Worm (Caenorhabditis elegans): ENCODE measurements around the gene cox-18.
A peak's percentile ranks its signal among the peaks of the same experiment; 100 is the strongest.

cox-18 gene

DNA sequence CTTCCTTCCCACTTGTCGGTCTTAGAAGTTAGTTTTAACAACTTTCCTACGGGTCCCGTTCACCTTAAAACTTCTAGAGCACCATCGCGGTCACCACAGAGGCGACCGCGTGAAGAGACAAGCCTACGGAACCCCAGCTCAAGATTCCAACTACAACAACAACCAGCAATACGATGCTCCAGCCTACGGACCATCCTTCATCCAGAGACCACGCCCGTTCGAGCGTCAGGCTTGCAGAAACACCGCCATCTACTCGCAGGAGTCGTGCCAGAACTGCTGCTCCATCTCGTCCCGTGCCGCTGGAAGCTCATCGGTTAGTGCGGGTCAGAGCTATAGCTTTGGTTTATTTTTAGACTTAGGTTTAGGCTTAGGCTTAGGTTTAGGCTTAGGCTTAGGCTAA lies 30.6 kb downstream of the cox-18 start:
- no peak for TF ChIP-seq skn-1 (tag; optimal IDR thresholded peaks at IDR 0.05)
- TF ChIP-seq nhr-6 (tag; optimal IDR thresholded peaks at IDR 0.05), result no peak
- no peak for TF ChIP-seq R02D3.7 (tag; optimal IDR thresholded peaks at IDR 0.05)
- no peak for TF ChIP-seq alr-1 (tag; optimal IDR thresholded peaks at IDR 0.05)
- TF ChIP-seq elt-3 (tag; optimal IDR thresholded peaks at IDR 0.05), result no peak
- TF ChIP-seq ZK546.5 (tag; optimal IDR thresholded peaks at IDR 0.05), result no peak
- TF ChIP-seq fos-1 (tag; optimal IDR thresholded peaks at IDR 0.05), result no peak
- TF ChIP-seq lsy-2 (tag; optimal IDR thresholded peaks at IDR 0.05), result no peak
- no peak for TF ChIP-seq sma-3 (GFP tag; optimal IDR thresholded peaks at IDR 0.05)
- TF ChIP-seq nhr-237 (tag; optimal IDR thresholded peaks at IDR 0.05), result no peak
- no peak for TF ChIP-seq sem-4 (tag; optimal IDR thresholded peaks at IDR 0.05)
- TF ChIP-seq unc-39 (tag; optimal IDR thresholded peaks at IDR 0.05), result no peak
- TF ChIP-seq lin-11 (tag; optimal IDR thresholded peaks at IDR 0.05), result no peak
- TF ChIP-seq zag-1 (tag; optimal IDR thresholded peaks at IDR 0.05), result no peak
- no peak for TF ChIP-seq blmp-1 (tag; optimal IDR thresholded peaks at IDR 0.05; ENCODE audit: insufficient read depth)
- no peak for TF ChIP-seq snpc-4 (tag; optimal IDR thresholded peaks at IDR 0.05)
- TF ChIP-seq ztf-11 (tag; optimal IDR thresholded peaks at IDR 0.05), result no peak

DNA sequence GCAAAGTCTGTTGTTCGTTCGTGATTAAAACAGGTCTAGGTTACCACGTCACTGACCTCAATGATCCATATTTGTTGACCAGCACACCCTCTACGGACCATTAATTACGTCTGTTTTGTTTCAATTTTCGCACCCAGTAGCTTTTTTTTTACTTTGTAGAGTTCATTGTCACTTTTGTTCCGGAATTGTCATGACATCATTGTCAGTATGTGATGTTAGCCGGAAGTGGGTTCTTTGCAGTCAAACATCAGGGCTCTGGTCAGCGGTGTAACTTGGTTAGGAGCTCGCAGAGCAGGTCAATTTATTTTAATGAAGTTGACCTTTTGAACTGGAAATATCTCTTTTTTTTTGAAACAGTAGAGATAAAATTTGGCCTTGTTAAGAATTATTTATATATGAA lies 39.4 kb downstream of the cox-18 start, which contains the start of gene C44B12.6:
C44B12.6 (minus strand) TSS at position 101 of the 400 bp plus-strand sequence.
- TF ChIP-seq ceh-16 (tag; optimal IDR thresholded peaks at IDR 0.05) (no peak), nhr-10 (tag; optimal IDR thresholded peaks at IDR 0.05) (no peak), skn-1 (tag; optimal IDR thresholded peaks at IDR 0.05) (no peak), mbf-1 (tag; optimal IDR thresholded peaks at IDR 0.05) (no peak), ztf-11 (tag; optimal IDR thresholded peaks at IDR 0.05) (no peak), crh-2 (tag; optimal IDR thresholded peaks at IDR 0.05) (no peak), lin-39 (tag; optimal IDR thresholded peaks at IDR 0.05) (no peak), gmeb-1 (tag; optimal IDR thresholded peaks at IDR 0.05) (no peak), ztf-1 (GFP tag; conservative IDR thresholded peaks at IDR 0.05) (no peak), nhr-77 (tag; optimal IDR thresholded peaks at IDR 0.05) (no peak), dmd-4 (tag; optimal IDR thresholded peaks at IDR 0.05) (no peak), aly-2 (tag; optimal IDR thresholded peaks at IDR 0.05) (no peak)

DNA sequence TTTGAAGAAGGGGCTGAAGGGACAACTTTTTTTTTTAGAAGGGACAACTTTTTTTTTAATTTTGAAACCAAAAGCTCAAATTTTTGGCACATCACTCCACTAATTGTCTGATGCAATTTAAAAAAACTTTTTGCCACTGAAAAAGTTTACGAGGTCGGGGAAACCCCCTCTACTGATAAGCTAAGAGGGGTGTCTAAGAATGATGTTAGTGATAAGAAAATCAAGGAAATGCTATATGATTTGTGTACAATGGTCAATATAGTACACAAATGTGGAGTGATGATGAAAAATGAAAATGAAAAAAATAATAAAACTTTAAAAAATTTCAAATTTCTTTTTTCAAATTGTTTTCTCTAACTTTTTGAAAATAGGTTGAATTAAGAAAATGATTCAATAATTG lies 50.3 kb downstream of the cox-18 start:
- TF ChIP-seq F13H6.1 (tag; optimal IDR thresholded peaks at IDR 0.05) (peak; percentile 6), fos-1 (tag; optimal IDR thresholded peaks at IDR 0.05) (peak; percentile 79), Y55F3AM.14 (GFP tag; optimal IDR thresholded peaks at IDR 0.05) (no peak), crh-2 (tag; optimal IDR thresholded peaks at IDR 0.05) (peak; percentile 18), sma-9 (GFP tag; optimal IDR thresholded peaks at IDR 0.05) (peak; percentile 79), sma-9 (tag; optimal IDR thresholded peaks at IDR 0.05) (no peak)

DNA sequence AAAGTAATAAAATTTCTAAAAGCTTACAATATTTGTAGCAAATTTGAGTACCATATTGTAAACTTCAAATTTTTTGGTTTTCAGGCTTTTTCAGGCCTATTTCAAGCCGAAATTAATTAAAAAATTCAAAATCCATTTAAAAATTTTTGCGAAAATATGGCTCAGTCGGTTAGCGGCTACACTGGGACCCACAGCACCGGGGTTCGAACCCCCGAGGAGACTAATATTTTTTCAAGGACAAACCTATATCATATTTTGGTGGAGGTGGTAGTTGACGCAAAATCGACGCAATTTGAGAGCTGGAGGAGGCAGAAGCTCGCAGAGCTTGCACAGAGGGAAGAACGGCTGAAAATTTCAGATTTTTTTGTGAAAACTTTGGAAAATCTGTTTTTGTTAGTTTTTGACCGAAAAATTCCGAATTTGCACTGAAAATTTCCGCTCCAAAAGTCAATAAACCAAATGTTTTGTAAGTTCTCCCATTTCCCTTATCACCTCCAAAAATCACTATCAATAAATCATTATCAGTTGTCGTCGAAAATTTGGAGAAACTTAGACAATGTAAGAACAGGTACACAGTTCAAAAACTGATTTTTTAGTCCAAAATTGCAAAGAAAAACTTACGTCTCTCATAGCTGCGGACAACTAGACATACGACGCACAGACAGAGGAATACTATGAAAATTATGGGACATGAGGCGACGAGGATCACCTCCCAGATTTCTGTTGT lies 51.3 kb downstream of the cox-18 start:
- TF ChIP-seq alr-1 (tag; optimal IDR thresholded peaks at IDR 0.05) (no peak), fos-1 (tag; optimal IDR thresholded peaks at IDR 0.05) (peak; percentile 62), mab-5 (tag; optimal IDR thresholded peaks at IDR 0.05) (no peak), sma-9 (GFP tag; optimal IDR thresholded peaks at IDR 0.05) (peak; percentile 56), sma-9 (tag; optimal IDR thresholded peaks at IDR 0.05) (no peak)

Data from whole organism, L2 larva.